Worm (Caenorhabditis elegans) whole organism, late embryonic: ENCODE results near the gene nlp-60.

ENCODE experiments used
- F13H6.1 ChIP-seq: sonication (generic microtip); optimal IDR thresholded peaks from 2 replicates; lab custom pipeline; 2016; ENCODE audit warnings: missing genetic modification characterization, missing compliant biosample characterization
- Y22D7AL.16 ChIP-seq: sonication (generic microtip); optimal IDR thresholded peaks from 2 replicates; lab custom pipeline; 2016; ENCODE audit warnings: missing genetic modification characterization, missing compliant biosample characterization
- ama-1 ChIP-seq: fragments of 150-350 bp; optimal IDR thresholded peaks from 2 replicates; lab custom pipeline; 2014
- elt-2 ChIP-seq: sonication (generic microtip); optimal IDR thresholded peaks from 2 replicates; lab custom pipeline; 2016; ENCODE audit warnings: missing genetic modification reagents, missing genetic modification characterization, missing compliant biosample characterization
- elt-4 ChIP-seq: sonication (generic microtip); optimal IDR thresholded peaks from 2 replicates; lab custom pipeline; 2016; ENCODE audit warnings: missing genetic modification characterization, missing compliant biosample characterization
- hlh-8 ChIP-seq: sonication (generic microtip); optimal IDR thresholded peaks from 2 replicates; lab custom pipeline; 2016; ENCODE audit warnings: missing genotype, missing genetic modification characterization, missing compliant biosample characterization
- pros-1 ChIP-seq: fragments of 150-350 bp; optimal IDR thresholded peaks from 2 replicates; lab custom pipeline; 2014; ENCODE audit warnings: missing biosample characterization, missing genetic modification reagents, missing genetic modification characterization
- sdc-2 ChIP-seq: sonication (generic microtip); optimal IDR thresholded peaks from 2 replicates; lab custom pipeline; 2016; ENCODE audit warnings: missing genotype, missing genetic modification characterization, missing compliant biosample characterization

DNA sequence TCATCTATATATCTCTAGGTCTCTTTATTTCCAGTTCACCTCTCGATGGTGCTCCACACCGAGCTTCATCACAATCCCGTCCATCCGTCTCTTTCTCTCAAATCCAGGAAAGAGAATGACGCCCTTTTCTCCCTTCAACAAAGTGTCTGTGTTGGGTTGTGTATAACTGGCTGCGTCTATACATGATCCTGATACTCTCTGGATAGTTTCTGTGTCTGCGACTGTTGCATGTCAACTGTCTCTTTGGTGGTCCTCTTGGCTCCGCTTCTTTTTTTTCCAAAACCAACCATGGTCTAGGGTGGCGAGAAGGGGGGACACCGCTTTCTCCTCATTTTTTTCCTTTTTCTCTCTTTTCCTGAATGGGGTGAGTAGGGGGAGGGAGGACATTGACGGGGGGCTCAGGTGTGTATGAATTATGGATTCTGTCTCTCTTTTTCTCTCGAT lies 49.5 kb downstream of the nlp-60 start:
- no peak for TF ChIP-seq Y22D7AL.16 (tag; lab: Kevin White, UChicago)
- TF ChIP-seq F13H6.1: no peak
- TF ChIP-seq elt-2 (tag; lab: Kevin White, UChicago): no peak
- no peak for TF ChIP-seq hlh-8 (tag; lab: Kevin White, UChicago)
- TF ChIP-seq elt-4 (tag; lab: Kevin White, UChicago): no peak
- TF ChIP-seq sdc-2: no peak
- no peak for TF ChIP-seq ama-1 (lab: Kevin White, UChicago)
- no peak for TF ChIP-seq pros-1
